Fruit fly (Drosophila melanogaster) whole organism, pupa: Measurements from ENCODE around the gene Arfip.
A peak's percentile ranks its signal among the peaks of the same experiment; 100 is the strongest.

Experiments used
- CG10348 ChIP-seq: fragments of 200-800 bp; sonication (Bioruptor generic); IDR thresholded peaks from 2 replicates; pipeline ENCODE4 v1.3.6; 2022; ENCODE audit warnings: missing biosample characterization, missing genetic modification characterization
- CG12605 ChIP-seq: fragments of 200-800 bp; sonication (Bioruptor generic); IDR thresholded peaks from 2 replicates; pipeline ENCODE4 v1.3.6; 2022; ENCODE audit warnings: missing biosample characterization, missing genetic modification characterization
- CG13204 ChIP-seq: fragments of 200-800 bp; sonication (Bioruptor generic); optimal IDR thresholded peaks from 2 replicates; lab custom pipeline; 2018; ENCODE audit warnings: missing biosample characterization, mild to moderate bottlenecking, missing genetic modification characterization, moderate library complexity
- CG14655 ChIP-seq: fragments of 200-800 bp; sonication (Bioruptor generic); optimal IDR thresholded peaks from 3 replicates; lab custom pipeline; 2017; ENCODE audit warnings: mild to moderate bottlenecking, missing biosample characterization, missing genetic modification reagents, missing genetic modification characterization
- CG15710 ChIP-seq: fragments of 200-800 bp; sonication (Bioruptor generic); optimal IDR thresholded peaks from 2 replicates; lab custom pipeline; 2018; ENCODE audit warnings: missing biosample characterization, mild to moderate bottlenecking, missing genetic modification characterization, moderate library complexity
- CG17806 ChIP-seq: fragments of 200-800 bp; sonication (Bioruptor generic); optimal IDR thresholded peaks from 2 replicates; lab custom pipeline; 2018; ENCODE audit warnings: missing biosample characterization, mild to moderate bottlenecking, missing genetic modification characterization, moderate library complexity
- CG32121 ChIP-seq: fragments of 200-800 bp; sonication (Bioruptor generic); IDR thresholded peaks from 2 replicates; pipeline ENCODE4 v1.3.6; 2022; ENCODE audit warnings: missing biosample characterization, missing genetic modification characterization
- CG34367 ChIP-seq: fragments of 200-800 bp; sonication (Bioruptor generic); optimal IDR thresholded peaks from 2 replicates; lab custom pipeline; 2018; ENCODE audit warnings: missing biosample characterization, mild to moderate bottlenecking, missing genetic modification characterization
- CG4496 ChIP-seq: fragments of 200-800 bp; sonication (Bioruptor generic); IDR thresholded peaks from 3 replicates; pipeline ENCODE4 v1.3.6; 2022; ENCODE audit warnings: missing biosample characterization, missing genetic modification characterization
- CG8159 ChIP-seq: fragments of 200-800 bp; sonication (Bioruptor generic); optimal IDR thresholded peaks from 3 replicates; lab custom pipeline; 2018; ENCODE audit warnings: missing biosample characterization, mild to moderate bottlenecking, missing genetic modification characterization, moderate library complexity
- CG8301 ChIP-seq: fragments of 200-800 bp; sonication (Bioruptor generic); optimal IDR thresholded peaks from 2 replicates; lab custom pipeline; 2018; ENCODE audit warnings: missing biosample characterization, mild to moderate bottlenecking, missing genetic modification characterization
- CG9948 ChIP-seq: fragments of 200-800 bp; sonication (Bioruptor generic); optimal IDR thresholded peaks from 2 replicates; lab custom pipeline; 2018; ENCODE audit warnings: missing biosample characterization, mild to moderate bottlenecking, missing genetic modification characterization, moderate library complexity
- D1 ChIP-seq: fragments of 200-800 bp; sonication (Bioruptor generic); optimal IDR thresholded peaks from 2 replicates; lab custom pipeline; 2018; ENCODE audit warnings: missing biosample characterization, mild to moderate bottlenecking, missing genetic modification characterization, moderate library complexity
- EcR ChIP-seq: fragments of 200-800 bp; sonication (Bioruptor generic); optimal IDR thresholded peaks from 3 replicates; lab custom pipeline; 2019; ENCODE audit warnings: missing biosample characterization, missing genetic modification characterization, mild to moderate bottlenecking, moderate library complexity, missing genetic modification reagents
- Ets98B ChIP-seq: fragments of 200-800 bp; sonication (Bioruptor generic); IDR thresholded peaks from 2 replicates; pipeline ENCODE4 v1.3.6; 2022; ENCODE audit warnings: missing biosample characterization, missing genetic modification characterization
- Pif1A ChIP-seq: fragments of 200-800 bp; sonication (Bioruptor generic); optimal IDR thresholded peaks from 3 replicates; lab custom pipeline; 2016; ENCODE audit warnings: missing biosample characterization, missing genetic modification characterization
- Pif1B ChIP-seq: fragments of 200-800 bp; sonication (Bioruptor generic); optimal IDR thresholded peaks from 3 replicates; lab custom pipeline; 2016; ENCODE audit warnings: missing biosample characterization, missing genetic modification characterization
- Snoo ChIP-seq: fragments of 200-800 bp; sonication (Bioruptor generic); optimal IDR thresholded peaks from 3 replicates; lab custom pipeline; 2017; ENCODE audit warnings: missing biosample characterization, mild to moderate bottlenecking, missing genetic modification characterization, inconsistent platforms
- fd96Ca ChIP-seq: fragments of 200-800 bp; sonication (Bioruptor generic); IDR thresholded peaks from 3 replicates; pipeline ENCODE4 v1.3.6; 2022; ENCODE audit warnings: missing biosample characterization, missing genetic modification characterization
- gl ChIP-seq: fragments of 200-800 bp; sonication (Bioruptor generic); optimal IDR thresholded peaks from 2 replicates; lab custom pipeline; 2018; ENCODE audit warnings: missing biosample characterization, mild to moderate bottlenecking, missing genetic modification characterization
- rn ChIP-seq: fragments of 200-800 bp; sonication (Bioruptor generic); IDR thresholded peaks from 2 replicates; pipeline ENCODE4 v1.3.6; 2022; ENCODE audit warnings: missing biosample characterization, missing genetic modification characterization

Arfip gene

dm6 chr3R:11214449-11214950 lies 20.3 kb downstream of the Arfip start, which contains the start of gene ZnT86D:
Gene ZnT86D (minus strand): TSS chr3R:11214539.
- TF ChIP-seq gl (tag; lab: Kevin White, UChicago) (no peak), CG9948 (tag; lab: Kevin White, UChicago) (peak; percentile 58), CG15710 (tag; lab: Kevin White, UChicago) (peak; percentile 62), CG17806 (peak; percentile 45), CG10348 (no peak), Ets98B (peak; percentile 35; the same call in 1 of the 2 replicates), Snoo (peak; percentile 35), CG8301 (tag; lab: Kevin White, UChicago) (peak; percentile 47), D1 (tag; lab: Kevin White, UChicago) (no peak), CG32121 (GFP tag; lab: Robert Waterston, UW) (peak; percentile 10; the same call in 1 of the 2 replicates), Pif1B (peak; percentile 39), Pif1A (GFP tag; lab: Kevin White, UChicago) (no peak), EcR (GFP tag; lab: Kevin White, UChicago) (peak; percentile 33), CG8159 (tag; lab: Kevin White, UChicago) (peak; percentile 66), CG4496 (GFP tag; lab: Robert Waterston, UW) (peak; percentile 51; the same call in 1 of the 3 replicates), CG14655 (GFP tag; lab: Kevin White, UChicago) (no peak), rn (GFP tag; lab: Robert Waterston, UW) (0 out of 2 replicates have a peak, but pooled peaks have one; percentile 12), CG12605 (peak; percentile 55), CG34367 (tag; lab: Kevin White, UChicago) (peak; percentile 45), fd96Ca (GFP tag; lab: Robert Waterston, UW) (no peak), CG13204 (GFP tag; lab: Kevin White, UChicago) (no peak)

DNA sequence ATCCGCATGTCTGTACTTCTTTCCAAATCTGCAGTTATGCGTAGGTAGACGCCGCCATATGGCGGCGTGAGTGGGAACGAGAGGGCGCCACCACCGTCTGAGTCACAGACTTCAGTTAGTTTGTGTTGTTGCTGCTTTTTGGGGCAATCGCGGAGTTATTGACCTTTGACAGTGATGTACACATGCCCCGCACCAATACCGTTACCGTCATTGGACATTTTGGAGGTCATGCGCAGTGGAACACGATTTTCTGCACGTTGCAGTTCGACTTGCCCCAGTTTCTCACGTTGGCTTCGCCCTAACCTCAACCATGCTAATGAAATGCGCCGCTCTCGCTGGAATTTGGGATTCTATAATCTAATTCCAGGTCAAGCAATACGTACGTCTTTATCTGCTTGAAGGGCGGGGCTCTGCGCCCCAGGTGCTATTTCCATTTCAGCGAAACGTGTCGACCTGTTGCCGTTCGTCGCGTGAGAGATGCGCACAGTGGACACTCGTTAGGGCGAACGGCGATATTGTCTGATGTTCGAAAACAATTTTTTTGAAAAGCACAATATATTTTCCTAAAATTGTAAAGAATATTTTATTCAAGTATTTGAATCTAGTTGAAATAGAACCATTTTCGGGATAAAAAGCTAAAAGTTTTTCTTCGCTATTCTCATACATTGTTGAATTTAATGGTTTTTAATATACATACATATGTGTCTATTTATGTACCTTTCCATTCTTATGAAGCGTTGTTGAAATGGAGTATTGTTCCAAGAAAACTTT lies 23.3 kb downstream of the Arfip start:
- TF ChIP-seq CG8159 (tag; lab: Kevin White, UChicago) (peak; percentile 58), CG4496 (GFP tag; lab: Robert Waterston, UW) (peak; percentile 65; the same call in 2 of the 3 replicates), Snoo (peak; percentile 56), rn (GFP tag; lab: Robert Waterston, UW) (peak; percentile 27; the same call in 1 of the 2 replicates), CG32121 (GFP tag; lab: Robert Waterston, UW) (peak; percentile 73), CG14655 (GFP tag; lab: Kevin White, UChicago) (no peak), CG17806 (peak; percentile 61), EcR (GFP tag; lab: Kevin White, UChicago) (peak; percentile 95), CG8301 (tag; lab: Kevin White, UChicago) (peak; percentile 59), D1 (tag; lab: Kevin White, UChicago) (no peak), Pif1A (GFP tag; lab: Kevin White, UChicago) (peak; percentile 66), CG15710 (tag; lab: Kevin White, UChicago) (peak; percentile 58), fd96Ca (GFP tag; lab: Robert Waterston, UW) (no peak; the same call in 2 of the 3 replicates), CG13204 (GFP tag; lab: Kevin White, UChicago) (no peak), gl (tag; lab: Kevin White, UChicago) (no peak), CG34367 (tag; lab: Kevin White, UChicago) (peak; percentile 29), CG12605 (peak; percentile 78), Ets98B (peak; percentile 62), CG10348 (no peak), CG9948 (tag; lab: Kevin White, UChicago) (peak; percentile 44), Pif1B (peak; percentile 41)

DNA sequence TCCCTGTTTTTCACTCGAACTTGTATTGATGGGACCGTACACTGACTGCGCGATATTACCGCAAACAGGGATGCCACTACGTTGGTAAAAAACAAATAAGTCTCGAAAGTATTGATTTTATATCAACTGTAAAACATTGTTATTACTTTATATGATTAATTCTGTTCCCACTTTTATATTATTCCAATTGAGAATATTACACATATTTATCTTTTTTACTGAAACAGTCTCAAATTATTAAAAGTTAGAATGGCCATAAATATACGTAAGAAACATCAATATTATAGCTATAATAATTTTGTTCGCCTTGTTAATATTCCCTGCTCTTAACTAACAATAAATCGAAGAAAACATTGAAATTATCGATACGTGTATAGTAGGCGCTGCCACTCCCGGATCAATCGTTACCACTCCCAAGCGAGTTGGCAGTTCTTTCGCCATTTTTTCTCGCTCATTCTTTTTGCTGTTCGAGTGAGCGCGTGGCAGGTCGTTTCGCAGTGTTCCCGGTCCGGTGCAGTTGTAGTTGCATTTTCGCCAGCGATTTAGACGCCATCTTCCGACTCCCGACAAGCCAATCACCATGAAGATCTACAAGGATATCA lies 24.9 kb downstream of the Arfip start, which contains the start of the genes SdhC and Tctp:
SdhC (minus strand) TSS at position 49 of the 602 bp plus-strand sequence.
Tctp (plus strand) TSS at position 447 of the 602 bp plus-strand sequence.
- TF ChIP-seq CG9948 (tag; lab: Kevin White, UChicago) (peak; percentile 3), CG8159 (tag; lab: Kevin White, UChicago) (peak; percentile 47), rn (GFP tag; lab: Robert Waterston, UW) (no peak), CG4496 (GFP tag; lab: Robert Waterston, UW) (no peak), Pif1A (GFP tag; lab: Kevin White, UChicago) (peak; percentile 52), CG13204 (GFP tag; lab: Kevin White, UChicago) (no peak), CG17806 (no peak), gl (tag; lab: Kevin White, UChicago) (no peak), D1 (tag; lab: Kevin White, UChicago) (no peak), fd96Ca (GFP tag; lab: Robert Waterston, UW) (no peak), Snoo (peak; percentile 4), CG15710 (tag; lab: Kevin White, UChicago) (peak; percentile 18), CG14655 (GFP tag; lab: Kevin White, UChicago) (no peak), CG34367 (tag; lab: Kevin White, UChicago) (peak; percentile 4), Ets98B (peak; percentile 36), CG12605 (no peak), EcR (GFP tag; lab: Kevin White, UChicago) (no peak), CG8301 (tag; lab: Kevin White, UChicago) (peak; percentile 15), CG32121 (GFP tag; lab: Robert Waterston, UW) (no peak), Pif1B (peak; percentile 14), CG10348 (no peak)

- TF ChIP-seq EcR (GFP tag; lab: Kevin White, UChicago) (peak; percentile 42), CG9948 (tag; lab: Kevin White, UChicago) (no peak)
- TF ChIP-seq, all 21 proteins: peak for 1
These were observed 26.0 kb downstream of the Arfip start for dm6 chr3R:11208766-11209331.
